Worm (Caenorhabditis elegans) whole organism, L4 larva: ENCODE results near the gene smgl-2.

Experiments used
- F10B5.3 ChIP-seq: sonication (generic microtip); optimal IDR thresholded peaks from 2 replicates; lab custom pipeline; 2016; ENCODE audit warnings: mild to moderate bottlenecking, missing genetic modification characterization, missing compliant biosample characterization
- F37D6.2 ChIP-seq: sonication (generic microtip); optimal IDR thresholded peaks from 2 replicates; lab custom pipeline; 2016; ENCODE audit warnings: mild to moderate bottlenecking, missing genetic modification characterization, missing compliant biosample characterization
- R02D3.7 ChIP-seq: fragments of 150-350 bp; sonication (generic microtip); optimal IDR thresholded peaks from 3 replicates; lab custom pipeline; 2014; ENCODE audit warnings: missing biosample characterization, missing genetic modification characterization
- T26A8.4 ChIP-seq: fragments of 200-800 bp; sonication (Bioruptor generic); IDR thresholded peaks from 2 replicates; pipeline ENCODE4 v1.3.6; 2022; ENCODE audit warnings: missing genetic modification characterization, missing compliant biosample characterization
- Y105C5A.15 ChIP-seq: fragments of 200-800 bp; sonication (Bioruptor generic); IDR thresholded peaks from 2 replicates; pipeline ENCODE4 v1.3.6; 2022; ENCODE audit warnings: missing genetic modification characterization, missing compliant biosample characterization
- Y5F2A.4 ChIP-seq: fragments of 200-800 bp; sonication (Bioruptor generic); optimal IDR thresholded peaks from 2 replicates; lab custom pipeline; 2018; ENCODE audit warnings: mild to moderate bottlenecking, missing genetic modification characterization, missing compliant biosample characterization
- Y75B8A.6 ChIP-seq: fragments of 200-800 bp; sonication (Bioruptor generic); IDR thresholded peaks from 2 replicates; pipeline ENCODE4 v1.3.6; 2022; ENCODE audit warnings: missing genetic modification reagents, missing genetic modification characterization, missing compliant biosample characterization
- ama-1 ChIP-seq: fragments of 150-350 bp; optimal IDR thresholded peaks from 2 replicates; lab custom pipeline; 2014; ENCODE audit warnings: inconsistent platforms, mixed read lengths
- arid-1 ChIP-seq: fragments of 200-800 bp; sonication (Bioruptor generic); conservative IDR thresholded peaks from 2 replicates; pipeline ENCODE4 v1.3.6; 2022; ENCODE audit warnings: missing genetic modification reagents, missing genetic modification characterization, missing compliant biosample characterization
- ceh-20 ChIP-seq: fragments of 200-800 bp; sonication (Bioruptor generic); IDR thresholded peaks from 2 replicates; pipeline ENCODE4 v1.3.6; 2022; ENCODE audit warnings: missing genetic modification reagents, missing genetic modification characterization, missing compliant biosample characterization
- ceh-44 ChIP-seq: fragments of 200-800 bp; sonication (Bioruptor generic); IDR thresholded peaks from 2 replicates; pipeline ENCODE4 v1.3.6; 2022; ENCODE audit warnings: missing genetic modification reagents, missing genetic modification characterization, missing compliant biosample characterization
- ceh-82 ChIP-seq: sonication (generic microtip); optimal IDR thresholded peaks from 2 replicates; lab custom pipeline; 2017; ENCODE audit warnings: missing biosample characterization, missing genetic modification characterization
- ces-1 ChIP-seq: fragments of 150-350 bp; sonication (generic microtip); optimal IDR thresholded peaks from 4 replicates; lab custom pipeline; 2014; ENCODE audit warnings: missing biosample characterization, missing genetic modification reagents, missing genetic modification characterization
- daf-16 ChIP-seq, 3 experiments: sonication (generic microtip); optimal IDR thresholded peaks; 2 replicates each; lab custom pipeline; 2016 to 2017; ENCODE audit warnings: missing genetic modification characterization in 3 of 3, missing genetic modification reagents in 3 of 3, mild to moderate bottlenecking in 2 of 3, missing compliant biosample characterization in 2 of 3, missing biosample characterization in 1 of 3, moderate library complexity in 1 of 3
- daf-19 ChIP-seq: fragments of 200-800 bp; sonication (Bioruptor generic); conservative IDR thresholded peaks from 2 replicates; pipeline ENCODE4 v1.3.6; 2022; ENCODE audit warnings: missing genetic modification characterization, missing compliant biosample characterization
- daf-8 ChIP-seq: fragments of 200-800 bp; sonication (Bioruptor generic); IDR thresholded peaks from 2 replicates; pipeline ENCODE4 v1.3.6; 2022; ENCODE audit warnings: missing genetic modification characterization, missing compliant biosample characterization
- dpl-1 ChIP-seq: fragments of 150-350 bp; optimal IDR thresholded peaks from 2 replicates; lab custom pipeline; 2014; ENCODE audit warnings: missing biosample characterization, missing genetic modification reagents, missing genetic modification characterization
- egl-43 ChIP-seq: fragments of 200-800 bp; sonication (Bioruptor generic); IDR thresholded peaks from 2 replicates; pipeline ENCODE4 v1.3.6; 2022; ENCODE audit warnings: missing genetic modification reagents, missing genetic modification characterization, missing compliant biosample characterization
- fkh-10 ChIP-seq: fragments of 150-350 bp; optimal IDR thresholded peaks from 2 replicates; lab custom pipeline; 2014; ENCODE audit warnings: missing biosample characterization, missing genetic modification reagents, missing genetic modification characterization
- hif-1 ChIP-seq, 2 experiments: sonication (generic microtip); optimal IDR thresholded peaks; 2 replicates each; lab custom pipeline; 2016 to 2017; ENCODE audit warnings: missing compliant biosample characterization in 2 of 2, missing genetic modification characterization in 2 of 2, missing genetic modification reagents in 2 of 2, missing genotype in 2 of 2, mild to moderate bottlenecking in 1 of 2
- hlh-11 ChIP-seq: fragments of 200-800 bp; sonication (Bioruptor generic); optimal IDR thresholded peaks from 2 replicates; lab custom pipeline; 2018; ENCODE audit warnings: mild to moderate bottlenecking, missing genetic modification characterization, missing compliant biosample characterization
- hlh-30 ChIP-seq: sonication (generic microtip); optimal IDR thresholded peaks from 2 replicates; lab custom pipeline; 2017; ENCODE audit warnings: antibody characterized with exemption, mild to moderate bottlenecking, missing genetic modification characterization, missing compliant biosample characterization; ENCODE audit not compliant: insufficient read depth
- hmg-1.1 ChIP-seq: fragments of 200-800 bp; sonication (Bioruptor generic); IDR thresholded peaks from 2 replicates; pipeline ENCODE4 v1.3.6; 2022; ENCODE audit warnings: missing genetic modification reagents, missing genetic modification characterization, missing compliant biosample characterization
- lim-7 ChIP-seq: fragments of 200-800 bp; sonication (Bioruptor generic); IDR thresholded peaks from 2 replicates; pipeline ENCODE4 v1.3.6; 2022; ENCODE audit warnings: missing genetic modification characterization, missing compliant biosample characterization
- lin-1 ChIP-seq: fragments of 200-800 bp; sonication (Bioruptor generic); IDR thresholded peaks from 2 replicates; pipeline ENCODE4 v1.3.6; 2022; ENCODE audit warnings: missing genetic modification reagents, missing genetic modification characterization, missing compliant biosample characterization
- lin-13 ChIP-seq: fragments of 150-350 bp; optimal IDR thresholded peaks from 2 replicates; lab custom pipeline; 2014; ENCODE audit warnings: missing biosample characterization, missing genetic modification reagents, missing genetic modification characterization
- lin-38 ChIP-seq: fragments of 200-800 bp; sonication (Bioruptor generic); IDR thresholded peaks from 2 replicates; pipeline ENCODE4 v1.3.6; 2022; ENCODE audit warnings: missing genetic modification reagents, missing genetic modification characterization, missing compliant biosample characterization
- lin-39 ChIP-seq: fragments of 150-350 bp; optimal IDR thresholded peaks from 2 replicates; lab custom pipeline; 2014; ENCODE audit warnings: missing biosample characterization, missing genetic modification reagents, missing genetic modification characterization
- lir-3 ChIP-seq: sonication (generic microtip); optimal IDR thresholded peaks from 2 replicates; lab custom pipeline; 2016; ENCODE audit warnings: mild to moderate bottlenecking, missing genetic modification characterization, missing compliant biosample characterization
- lsy-2 ChIP-seq, 2 experiments: fragments of 150-350 bp in 1 of 2; sonication (generic microtip) in 1 of 2; optimal IDR thresholded peaks; 2 replicates each; lab custom pipeline; 2014 to 2017; ENCODE audit warnings: missing biosample characterization in 2 of 2, missing genetic modification characterization in 2 of 2
- mdl-1 ChIP-seq, 2 experiments: fragments of 150-350 bp in 1 of 2; sonication (generic microtip) in 1 of 2; optimal IDR thresholded peaks; 2 replicates each; lab custom pipeline; 2014 to 2017; ENCODE audit warnings: missing biosample characterization in 2 of 2, missing genetic modification characterization in 2 of 2
- mdt-29 ChIP-seq: fragments of 200-800 bp; sonication (Bioruptor generic); IDR thresholded peaks from 2 replicates; pipeline ENCODE4 v1.3.6; 2022; ENCODE audit warnings: missing genetic modification reagents, missing genetic modification characterization, missing compliant biosample characterization
- mep-1 ChIP-seq: fragments of 150-350 bp; sonication (generic microtip); optimal IDR thresholded peaks from 3 replicates; lab custom pipeline; 2014; ENCODE audit warnings: missing biosample characterization, missing genetic modification characterization
- mes-2 ChIP-seq: sonication (generic microtip); optimal IDR thresholded peaks from 2 replicates; lab custom pipeline; 2016; ENCODE audit warnings: missing genotype, mild to moderate bottlenecking, missing genetic modification characterization, missing compliant biosample characterization; ENCODE audit not compliant: poor library complexity, severe bottlenecking
- nhr-102 ChIP-seq: sonication (generic microtip); optimal IDR thresholded peaks from 2 replicates; lab custom pipeline; 2016; ENCODE audit warnings: mild to moderate bottlenecking, missing genetic modification characterization, moderate library complexity, missing compliant biosample characterization
- nhr-11 ChIP-seq: fragments of 150-350 bp; optimal IDR thresholded peaks from 2 replicates; lab custom pipeline; 2014; ENCODE audit warnings: missing biosample characterization, missing genetic modification characterization
- nhr-237 ChIP-seq: sonication (generic microtip); optimal IDR thresholded peaks from 2 replicates; lab custom pipeline; 2017; ENCODE audit warnings: missing biosample characterization, missing genetic modification characterization
- nhr-25 ChIP-seq: sonication (generic microtip); optimal IDR thresholded peaks from 2 replicates; lab custom pipeline; 2017; ENCODE audit warnings: missing genetic modification characterization, mild to moderate bottlenecking, missing compliant biosample characterization, antibody characterized with exemption, moderate library complexity, borderline replicate concordance; ENCODE audit not compliant: insufficient read depth
- nhr-28 ChIP-seq: fragments of 150-350 bp; optimal IDR thresholded peaks from 2 replicates; lab custom pipeline; 2014; ENCODE audit warnings: missing biosample characterization, missing genetic modification characterization
- nhr-41 ChIP-seq: fragments of 200-800 bp; sonication (Bioruptor generic); IDR thresholded peaks from 2 replicates; pipeline ENCODE4 v1.3.6; 2022; ENCODE audit warnings: missing genetic modification reagents, missing genetic modification characterization, missing compliant biosample characterization
- nhr-48 ChIP-seq: sonication (generic microtip); optimal IDR thresholded peaks from 2 replicates; lab custom pipeline; 2016; ENCODE audit warnings: mild to moderate bottlenecking, missing genetic modification characterization, missing compliant biosample characterization
- nhr-6 ChIP-seq: fragments of 150-350 bp; optimal IDR thresholded peaks from 2 replicates; lab custom pipeline; 2014; ENCODE audit warnings: missing biosample characterization, missing genetic modification characterization
- nhr-76 ChIP-seq: fragments of 150-350 bp; optimal IDR thresholded peaks from 2 replicates; lab custom pipeline; 2014; ENCODE audit warnings: missing biosample characterization, missing genetic modification characterization
- pha-4 ChIP-seq, 2 experiments: fragments of 150-350 bp in 1 of 2; fragments of 200-800 bp in 1 of 2; sonication (Bioruptor generic) in 1 of 2; IDR thresholded peaks in 1 of 2; optimal IDR thresholded peaks in 1 of 2; 2 replicates each; pipeline versions ENCODE4 v1.3.6 to Lab custom; 2014 to 2022; ENCODE audit warnings: missing genetic modification characterization in 2 of 2, missing genetic modification reagents in 2 of 2, missing biosample characterization in 1 of 2, missing compliant biosample characterization in 1 of 2
- pqm-1 ChIP-seq: sonication (generic microtip); optimal IDR thresholded peaks from 2 replicates; lab custom pipeline; 2017; ENCODE audit warnings: missing biosample characterization, missing genetic modification characterization
- set-16 ChIP-seq: fragments of 200-800 bp; sonication (Bioruptor generic); IDR thresholded peaks from 2 replicates; pipeline ENCODE4 v1.3.6; 2022; ENCODE audit warnings: missing genetic modification reagents, missing genetic modification characterization, missing compliant biosample characterization
- snpc-4 ChIP-seq: fragments of 150-350 bp; optimal IDR thresholded peaks from 2 replicates; lab custom pipeline; 2014; ENCODE audit warnings: missing biosample characterization, missing genetic modification characterization
- spr-1 ChIP-seq: sonication (generic microtip); optimal IDR thresholded peaks from 2 replicates; lab custom pipeline; 2016; ENCODE audit warnings: mild to moderate bottlenecking, missing genetic modification characterization, missing compliant biosample characterization
- spr-3 ChIP-seq: fragments of 200-800 bp; sonication (Bioruptor generic); optimal IDR thresholded peaks from 2 replicates; lab custom pipeline; 2018; ENCODE audit warnings: mild to moderate bottlenecking, missing genetic modification characterization, missing compliant biosample characterization
- zag-1 ChIP-seq: fragments of 150-350 bp; optimal IDR thresholded peaks from 2 replicates; lab custom pipeline; 2014; ENCODE audit warnings: missing biosample characterization, missing genetic modification characterization

The smgl-2 gene

DNA sequence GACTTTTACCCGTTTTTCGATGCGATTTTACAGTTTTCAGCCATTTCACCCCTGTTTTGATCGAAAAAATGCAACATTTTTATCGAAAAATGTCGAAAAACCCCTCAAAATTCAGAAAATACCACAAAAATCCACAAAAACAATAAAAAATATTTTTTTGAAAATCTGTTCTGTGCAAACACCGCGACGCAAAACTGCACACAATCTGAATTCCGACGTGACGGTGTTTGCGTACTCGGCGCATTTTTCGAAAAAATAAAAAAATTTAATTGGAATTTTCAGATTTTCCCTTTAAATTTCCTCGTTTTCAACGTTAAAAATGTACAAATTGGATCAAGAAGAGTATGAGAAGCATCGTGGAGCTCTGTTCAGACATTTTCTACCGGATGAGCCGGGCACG, at the start of gene smgl-2:
smgl-2 (plus strand) TSS at position 320 of the 400 bp plus-strand sequence.
- TF ChIP-seq pha-4 (GFP tag; IDR thresholded peaks at IDR 0.05; lab: Robert Waterston, UW) = 0 out of 2 replicates have a peak, but pooled peaks have one; percentile 12
- TF ChIP-seq pha-4 (tag; optimal IDR thresholded peaks at IDR 0.05; lab: Kevin White, UChicago) = no peak
- TF ChIP-seq mdt-29 (GFP tag; lab: Robert Waterston, UW) = no peak
- no peak for TF ChIP-seq nhr-41 (GFP tag; lab: Robert Waterston, UW)
- no peak for TF ChIP-seq Y105C5A.15
- TF ChIP-seq egl-43 (GFP tag; lab: Robert Waterston, UW) = no peak
- TF ChIP-seq set-16 (GFP tag; lab: Robert Waterston, UW) = no peak
- TF ChIP-seq hmg-1.1 (GFP tag; lab: Robert Waterston, UW) = peak; percentile 43
- no peak for TF ChIP-seq mdl-1 (tag; optimal IDR thresholded peaks at IDR 0.05; lab: Kevin White, UChicago)
- TF ChIP-seq snpc-4 (tag; lab: Kevin White, UChicago) = no peak
- no peak for TF ChIP-seq spr-1
- no peak for TF ChIP-seq F37D6.2 (tag; lab: Kevin White, UChicago)
- TF ChIP-seq Y5F2A.4 (GFP tag; lab: Kevin White, UChicago) = no peak
- no peak for TF ChIP-seq ama-1
- TF ChIP-seq zag-1 (tag; lab: Kevin White, UChicago) = no peak
- no peak for TF ChIP-seq F10B5.3 (tag; lab: Kevin White, UChicago)
- no peak for TF ChIP-seq Y75B8A.6 (GFP tag; lab: Robert Waterston, UW)
- TF ChIP-seq lim-7 (GFP tag; lab: Robert Waterston, UW) = no peak
- no peak for TF ChIP-seq nhr-102 (tag; lab: Kevin White, UChicago)
- TF ChIP-seq nhr-25 = no peak
- TF ChIP-seq ces-1 (GFP tag; lab: Kevin White, UChicago) = no peak
- TF ChIP-seq nhr-28 (tag; lab: Kevin White, UChicago) = peak; percentile 32
- no peak for TF ChIP-seq R02D3.7 (tag; lab: Kevin White, UChicago)
- no peak for TF ChIP-seq nhr-48 (tag; lab: Kevin White, UChicago)
- peak; percentile 37 for TF ChIP-seq lin-13
- no peak for TF ChIP-seq arid-1 (GFP tag; lab: Robert Waterston, UW)
- TF ChIP-seq hlh-30 (tag; lab: Kevin White, UChicago) = peak; percentile 68
- TF ChIP-seq ceh-44 (GFP tag; lab: Robert Waterston, UW) = no peak
- peak in 1 of 2 experiments; percentile 88 for TF ChIP-seq lsy-2 (tag; optimal IDR thresholded peaks at IDR 0.05; lab: Kevin White, UChicago)
- TF ChIP-seq nhr-237 (tag; lab: Kevin White, UChicago) = no peak
- TF ChIP-seq lin-38 = peak; percentile 80
- peak; percentile 10 for TF ChIP-seq nhr-6
- TF ChIP-seq pqm-1 (tag; lab: Kevin White, UChicago) = no peak
- peak; percentile 86 for TF ChIP-seq dpl-1 (GFP tag; lab: Kevin White, UChicago)
- peak; percentile 80 for TF ChIP-seq mes-2 (tag; lab: Kevin White, UChicago)
- TF ChIP-seq daf-16 (GFP tag; optimal IDR thresholded peaks at IDR 0.05; lab: Kevin White, UChicago) = no peak
- peak; percentile 34 for TF ChIP-seq daf-16 (tag; optimal IDR thresholded peaks at IDR 0.05; lab: Kevin White, UChicago)
- TF ChIP-seq lin-1 = no peak
- TF ChIP-seq ceh-82 (tag; lab: Kevin White, UChicago) = no peak
- TF ChIP-seq hlh-11 = peak; percentile 48
- TF ChIP-seq spr-3 (GFP tag; lab: Kevin White, UChicago) = no peak
- TF ChIP-seq mep-1 = peak; percentile 54
- no peak for TF ChIP-seq lir-3
- TF ChIP-seq lin-39 (tag; lab: Kevin White, UChicago) = no peak
- peak in 1 of 2 experiments; percentile 0 for TF ChIP-seq hif-1 (tag; optimal IDR thresholded peaks at IDR 0.05; lab: Kevin White, UChicago)
- TF ChIP-seq nhr-76 (tag; lab: Kevin White, UChicago) = no peak
- 0 out of 2 replicates have a peak, but pooled peaks have one; percentile 29 for TF ChIP-seq ceh-20 (GFP tag; lab: Robert Waterston, UW)
- TF ChIP-seq nhr-11 (tag; lab: Kevin White, UChicago) = no peak
- TF ChIP-seq daf-8 = no peak
- TF ChIP-seq daf-19 (GFP tag; lab: Robert Waterston, UW) = no peak
- TF ChIP-seq fkh-10 = no peak
- TF ChIP-seq T26A8.4 (GFP tag; lab: Robert Waterston, UW) = no peak; the same call in 1 of the 2 replicates
